Fruit fly (Drosophila melanogaster) whole organism, wandering third instar larva: ENCODE results near the gene CG34296.

ENCODE experiments used
- CG32264 ChIP-seq: fragments of 200-800 bp; sonication (Bioruptor generic); optimal IDR thresholded peaks from 2 replicates; lab custom pipeline; 2016; ENCODE audit warnings: missing biosample characterization, missing genetic modification characterization
- CG9705 ChIP-seq: fragments of 200-800 bp; sonication (Bioruptor generic); optimal IDR thresholded peaks from 2 replicates; lab custom pipeline; 2018; ENCODE audit warnings: missing biosample characterization, mild to moderate bottlenecking, missing genetic modification characterization
- Dfd ChIP-seq: fragments of >200 bp; optimal IDR thresholded peaks from 2 replicates; lab custom pipeline; 2017; ENCODE audit warnings: missing biosample characterization, missing genetic modification characterization
- Dif ChIP-seq: fragments of 200-275, 200-300 bp; sonication (Bioruptor generic); optimal IDR thresholded peaks from 2 replicates; lab custom pipeline; 2018; ENCODE audit warnings: missing biosample characterization, missing genetic modification characterization; ENCODE audit not compliant: partially characterized antibody
- GATAd ChIP-seq: sonication (Bioruptor generic); optimal IDR thresholded peaks from 2 replicates; lab custom pipeline; 2016; ENCODE audit warnings: missing biosample characterization, missing genetic modification characterization
- HLH106 ChIP-seq: fragments of 200-800 bp; optimal IDR thresholded peaks from 3 replicates; lab custom pipeline; 2019; ENCODE audit warnings: missing biosample characterization, mild to moderate bottlenecking, missing genetic modification characterization, moderate library complexity
- Hnf4 ChIP-seq: fragments of 200-800 bp; sonication (Bioruptor generic); optimal IDR thresholded peaks from 2 replicates; lab custom pipeline; 2016; ENCODE audit warnings: missing biosample characterization, mild to moderate bottlenecking, missing genetic modification characterization
- Hr78 ChIP-seq: fragments of >200 bp; optimal IDR thresholded peaks from 2 replicates; lab custom pipeline; 2017; ENCODE audit warnings: missing biosample characterization, missing genetic modification characterization
- Mio ChIP-seq: sonication (Bioruptor generic); optimal IDR thresholded peaks from 2 replicates; lab custom pipeline; 2016; ENCODE audit warnings: missing biosample characterization, missing genetic modification characterization
- Myc ChIP-seq: fragments of >200 bp; optimal IDR thresholded peaks from 2 replicates; lab custom pipeline; 2017
- Rel ChIP-seq, 2 experiments: fragments of 200-800 bp; sonication (Bioruptor generic) in 1 of 2; optimal IDR thresholded peaks; 2 replicates in 1 of 2; 3 replicates in 1 of 2; lab custom pipeline; 2016 to 2019; ENCODE audit warnings: mild to moderate bottlenecking in 2 of 2, missing biosample characterization in 2 of 2, missing genetic modification characterization in 2 of 2, moderate library complexity in 1 of 2
- Vsx2 ChIP-seq: fragments of 200-300, 225-300 bp; sonication (Bioruptor generic); optimal IDR thresholded peaks from 2 replicates; lab custom pipeline; 2018; ENCODE audit warnings: missing biosample characterization, missing genetic modification characterization; ENCODE audit not compliant: partially characterized antibody
- br ChIP-seq: fragments of 200-800 bp; sonication (Bioruptor generic); optimal IDR thresholded peaks from 2 replicates; lab custom pipeline; 2016; ENCODE audit warnings: missing biosample characterization, missing genetic modification characterization
- dl ChIP-seq, 2 experiments: fragments of 175-275, 200-275 bp in 1 of 2; fragments of 200-275 bp in 1 of 2; sonication (Bioruptor generic); optimal IDR thresholded peaks; lab custom pipeline; 2018; ENCODE audit warnings: mild to moderate bottlenecking in 2 of 2, missing biosample characterization in 2 of 2, missing genetic modification characterization in 2 of 2, moderate library complexity in 2 of 2; ENCODE audit not compliant: partially characterized antibody in 2 of 2, insufficient read depth in 1 of 2
- dmrt93B ChIP-seq: fragments of 200-800 bp; sonication (Bioruptor generic); optimal IDR thresholded peaks from 2 replicates; lab custom pipeline; 2018; ENCODE audit warnings: missing biosample characterization, mild to moderate bottlenecking, missing genetic modification characterization
- dsf ChIP-seq: sonication (Bioruptor generic); optimal IDR thresholded peaks from 2 replicates; lab custom pipeline; 2016; ENCODE audit warnings: missing biosample characterization, missing genetic modification characterization, borderline replicate concordance
- ey ChIP-seq: fragments of 200-800 bp; sonication (Bioruptor generic); optimal IDR thresholded peaks from 2 replicates; lab custom pipeline; 2016; ENCODE audit warnings: missing biosample characterization, missing genetic modification characterization
- foxo ChIP-seq, 2 experiments: fragments of 200-800 bp; sonication (Bioruptor generic); optimal IDR thresholded peaks; 2 replicates in 1 of 2; 3 replicates in 1 of 2; lab custom pipeline; 2016 to 2017; ENCODE audit warnings: missing biosample characterization in 2 of 2, missing genetic modification characterization in 2 of 2
- fru ChIP-seq: fragments of 200-800 bp; sonication (Bioruptor generic); optimal IDR thresholded peaks from 3 replicates; lab custom pipeline; 2016; ENCODE audit warnings: missing biosample characterization, mild to moderate bottlenecking, missing genetic modification characterization
- jim ChIP-seq: fragments of 175-275, 200-325 bp; sonication (Bioruptor generic); optimal IDR thresholded peaks from 2 replicates; lab custom pipeline; 2016; ENCODE audit warnings: missing biosample characterization, mild to moderate bottlenecking, missing genetic modification characterization
- lola ChIP-seq: fragments of >200 bp; optimal IDR thresholded peaks from 2 replicates; lab custom pipeline; 2017; ENCODE audit warnings: missing biosample characterization, missing genetic modification characterization
- pan ChIP-seq: fragments of >200 bp; optimal IDR thresholded peaks from 2 replicates; lab custom pipeline; 2017
- rgr ChIP-seq: fragments of 200-800 bp; sonication (Bioruptor generic); optimal IDR thresholded peaks from 3 replicates; lab custom pipeline; 2016; ENCODE audit warnings: missing biosample characterization, mild to moderate bottlenecking, missing genetic modification characterization
- sv ChIP-seq: fragments of 200-800 bp; sonication (Bioruptor generic); optimal IDR thresholded peaks from 3 replicates; lab custom pipeline; 2016; ENCODE audit warnings: missing biosample characterization, missing genetic modification characterization
- tai ChIP-seq: sonication (Bioruptor generic); optimal IDR thresholded peaks from 2 replicates; lab custom pipeline; 2016; ENCODE audit warnings: missing biosample characterization, missing genetic modification characterization
- woc ChIP-seq: sonication (Bioruptor generic); optimal IDR thresholded peaks from 2 replicates; lab custom pipeline; 2016; ENCODE audit warnings: missing biosample characterization, mild to moderate bottlenecking, missing genetic modification characterization

CG34296 gene

DNA sequence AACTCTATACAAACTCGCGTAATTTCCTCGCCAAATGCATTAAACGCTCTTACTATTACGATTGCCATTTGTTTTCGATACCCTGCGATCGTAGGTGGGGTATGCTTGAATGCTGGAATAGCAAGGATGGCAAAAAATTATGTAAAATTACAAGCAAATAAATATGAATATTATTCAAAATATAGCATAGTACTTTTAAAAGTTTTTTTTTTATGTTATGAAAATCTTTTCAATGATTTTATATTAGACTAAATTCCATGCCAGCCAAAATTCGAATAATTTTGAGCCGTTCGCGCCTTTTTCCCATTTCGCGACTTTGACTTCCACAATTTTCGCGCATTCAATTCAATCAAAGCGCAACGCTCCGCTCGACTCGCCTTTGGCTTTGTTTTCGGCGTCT, 33.8 kb downstream of the CG34296 start:
- no peak for TF ChIP-seq sv (GFP tag; lab: Kevin White, UChicago)
- TF ChIP-seq Hr78, result no peak
- no peak for TF ChIP-seq pan (lab: Kevin White, UChicago)
- TF ChIP-seq dmrt93B, result no peak
- TF ChIP-seq tai (GFP tag; lab: Kevin White, UChicago), result no peak

DNA sequence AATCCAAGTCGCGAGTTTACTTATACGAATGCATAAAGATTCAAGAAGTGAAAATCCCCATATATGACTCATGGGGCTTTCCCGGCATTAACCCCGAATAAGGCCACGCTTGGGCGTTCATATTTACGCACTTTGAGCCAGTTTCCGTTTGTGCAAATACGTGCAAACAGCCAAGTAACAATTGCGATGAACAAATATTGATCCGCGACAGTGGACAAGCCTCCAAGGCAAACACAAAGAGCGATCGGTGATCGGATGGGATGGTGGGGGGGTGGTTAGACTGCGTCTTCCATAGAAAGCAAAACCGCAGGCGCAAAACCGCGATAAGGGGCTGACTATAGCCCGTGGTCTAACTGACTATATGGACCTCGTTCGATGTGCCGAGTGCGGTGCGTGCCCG, 34.9 kb downstream of the CG34296 start:
- no peak for TF ChIP-seq Rel (GFP tag; optimal IDR thresholded peaks at IDR 0.05; lab: Kevin White, UChicago)
- TF ChIP-seq Rel (tag; optimal IDR thresholded peaks at IDR 0.05; lab: Kevin White, UChicago), result peak; percentile 63
- TF ChIP-seq rgr (GFP tag; lab: Kevin White, UChicago), result peak; percentile 15
- TF ChIP-seq tai (GFP tag; lab: Kevin White, UChicago), result no peak

DNA sequence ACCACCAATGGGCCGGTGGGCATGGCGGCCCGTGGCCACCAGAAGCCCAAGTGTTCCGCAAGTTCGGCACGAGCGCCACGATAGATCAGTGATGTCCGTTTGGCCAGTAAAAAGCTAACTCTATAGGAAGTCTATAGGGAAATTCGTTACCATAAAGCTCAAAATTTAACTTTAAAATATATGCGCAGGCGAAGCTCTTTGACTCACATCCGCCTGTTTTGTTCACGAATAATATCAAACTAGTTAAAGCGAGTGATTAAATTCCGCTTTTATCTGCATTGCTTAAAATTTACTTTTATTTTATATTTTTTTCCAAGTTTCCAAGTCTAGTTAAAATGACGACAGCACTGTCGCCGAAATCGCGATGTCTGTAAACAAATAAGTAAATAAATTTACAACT, 35.3 kb downstream of the CG34296 start:
- TF ChIP-seq woc (GFP tag; lab: Kevin White, UChicago) (peak; percentile 17), dmrt93B (no peak), Hr78 (no peak), Myc (lab: Kevin White, UChicago) (peak; percentile 1), foxo (GFP tag; optimal IDR thresholded peaks at IDR 0.05; lab: Kevin White, UChicago) (peak in 1 of 2 experiments; percentile 3), sv (GFP tag; lab: Kevin White, UChicago) (no peak)

DNA sequence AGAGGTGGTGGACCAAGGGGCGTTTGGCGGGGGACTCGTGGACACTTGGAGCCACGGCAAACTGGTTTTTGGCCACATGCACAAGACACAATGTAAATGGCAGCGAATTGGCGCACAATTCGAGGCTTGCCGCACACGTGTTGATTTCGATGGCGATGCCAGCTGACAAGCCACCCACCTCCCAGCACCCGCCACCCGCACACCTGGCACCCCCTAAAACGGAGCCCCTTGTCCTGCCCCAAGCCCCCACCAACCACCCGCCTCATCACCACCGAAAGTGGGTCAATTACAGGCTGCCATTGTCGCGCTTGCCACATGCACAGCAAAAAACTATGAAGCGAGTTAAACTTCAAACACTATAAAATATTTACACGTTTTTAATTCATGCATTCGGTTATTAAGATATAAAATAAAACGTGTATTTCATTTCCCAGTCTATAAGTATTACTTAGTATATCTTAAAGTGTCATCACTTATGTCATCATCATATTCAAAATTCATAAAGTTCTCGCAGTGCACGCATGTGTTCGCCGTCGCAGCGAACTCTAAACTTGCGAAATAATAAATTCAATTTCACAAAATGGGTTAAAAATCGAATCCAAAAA, 35.9 kb downstream of the CG34296 start:
- TF ChIP-seq Dfd (GFP tag; lab: Kevin White, UChicago) (peak; percentile 71), foxo (GFP tag; optimal IDR thresholded peaks at IDR 0.05; lab: Kevin White, UChicago) (peak in 1 of 2 experiments; percentile 27), fru (GFP tag; lab: Kevin White, UChicago) (peak; percentile 34), lola (GFP tag; lab: Kevin White, UChicago) (no peak), rgr (GFP tag; lab: Kevin White, UChicago) (peak; percentile 22), CG9705 (GFP tag; lab: Kevin White, UChicago) (no peak)

DNA sequence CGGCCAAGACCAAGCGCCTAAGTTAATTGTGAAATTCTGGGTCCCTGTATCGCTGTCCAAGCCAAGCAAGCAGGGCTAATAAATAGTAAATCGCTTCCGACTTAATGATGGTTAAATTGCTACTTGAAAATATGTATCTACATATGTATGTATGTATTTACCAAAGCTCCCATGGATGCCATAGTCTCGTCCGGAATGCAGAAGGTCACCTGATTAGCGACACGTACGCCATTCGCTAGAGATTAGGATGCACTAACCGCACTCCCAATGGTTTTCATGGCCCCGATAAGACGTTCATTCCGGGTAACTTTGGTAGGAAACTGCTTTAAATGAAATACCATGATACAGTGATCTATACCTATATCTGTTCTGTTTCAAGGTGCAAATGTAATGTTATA, 36.4 kb downstream of the CG34296 start:
- TF ChIP-seq jim (GFP tag; lab: Kevin White, UChicago) (no peak), foxo (GFP tag; optimal IDR thresholded peaks at IDR 0.05; lab: Kevin White, UChicago) (no peak), CG32264 (no peak), Hnf4 (no peak), HLH106 (tag; lab: Kevin White, UChicago) (no peak), dl (GFP tag; optimal IDR thresholded peaks at IDR 0.05; lab: Kevin White, UChicago; ENCODE audit: insufficient read depth in 1 of 2, partially characterized antibody in 2 of 2) (no peak), Mio (GFP tag; lab: Kevin White, UChicago) (no peak), pan (lab: Kevin White, UChicago) (no peak)

DNA sequence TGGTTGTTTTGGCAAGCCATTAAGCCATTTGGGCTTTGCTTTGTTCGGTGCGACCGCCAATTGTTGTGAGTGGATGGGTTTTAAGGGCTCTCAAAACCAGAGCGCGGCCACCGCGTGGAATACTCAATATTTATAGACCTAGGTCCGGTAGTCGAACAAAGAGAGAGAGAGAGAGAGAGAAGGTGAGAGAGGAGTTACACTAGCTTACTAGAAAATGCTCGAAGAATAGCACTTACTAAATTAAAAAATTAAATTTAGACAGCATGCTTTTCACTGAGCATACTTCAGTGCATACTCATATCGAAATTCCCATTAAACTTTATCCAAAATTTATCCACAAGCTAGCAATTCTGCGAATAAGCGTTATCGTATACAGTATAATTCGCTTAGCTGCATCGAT, 37.7 kb downstream of the CG34296 start:
- TF ChIP-seq rgr (GFP tag; lab: Kevin White, UChicago) (no peak), br (GFP tag; lab: Kevin White, UChicago) (no peak), Vsx2 (no peak), GATAd (no peak), sv (GFP tag; lab: Kevin White, UChicago) (no peak), dl (GFP tag; optimal IDR thresholded peaks at IDR 0.05; lab: Kevin White, UChicago; ENCODE audit: insufficient read depth in 1 of 2, partially characterized antibody in 2 of 2) (no peak), jim (GFP tag; lab: Kevin White, UChicago) (no peak), CG9705 (GFP tag; lab: Kevin White, UChicago) (no peak), Dif (no peak), ey (no peak), dsf (GFP tag; lab: Kevin White, UChicago) (no peak), Mio (GFP tag; lab: Kevin White, UChicago) (no peak)

DNA sequence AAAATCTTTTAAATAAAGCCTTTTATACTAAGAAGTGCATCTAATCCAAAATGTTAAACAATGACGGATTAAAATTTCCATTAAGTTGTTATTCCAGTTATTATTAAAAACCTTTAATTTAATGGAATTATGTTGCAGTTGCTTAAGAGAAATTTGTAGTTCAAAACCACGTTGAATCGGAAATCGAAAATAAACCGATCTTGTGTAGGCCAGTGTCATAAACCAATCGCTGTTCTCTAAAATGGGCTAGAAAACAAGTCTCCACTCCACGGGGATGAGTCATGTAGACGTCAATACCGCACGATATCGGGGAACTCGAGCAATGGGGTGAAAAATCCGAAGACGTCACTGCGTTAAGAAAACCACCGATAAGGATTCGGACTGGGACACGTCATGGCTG, 39.2 kb downstream of the CG34296 start:
- no peak for TF ChIP-seq lola (GFP tag; lab: Kevin White, UChicago)
- no peak for TF ChIP-seq Rel (GFP tag; optimal IDR thresholded peaks at IDR 0.05; lab: Kevin White, UChicago)
- TF ChIP-seq Rel (tag; optimal IDR thresholded peaks at IDR 0.05; lab: Kevin White, UChicago), result peak; percentile 49
